Worm (Caenorhabditis elegans) whole organism, L4/young adult: ENCODE data around the gene C31H2.3.

Experiments used
- dao-5 ChIP-seq: sonication (generic microtip); optimal IDR thresholded peaks from 2 replicates; lab custom pipeline; 2016; ENCODE audit warnings: missing genotype, missing genetic modification characterization, moderate library complexity, missing compliant biosample characterization
- him-1 ChIP-seq: sonication (generic microtip); optimal IDR thresholded peaks from 2 replicates; lab custom pipeline; 2016; ENCODE audit warnings: missing genotype, missing genetic modification reagents, missing genetic modification characterization, missing compliant biosample characterization

- TF ChIP-seq him-1 (tag; lab: Kevin White, UChicago): no peak
- no peak for TF ChIP-seq dao-5 (tag; lab: Kevin White, UChicago)
These were observed 2.8 kb downstream of the C31H2.3 start for ce11 chrX:5151403-5151802.
